In the genomic region with DNA sequence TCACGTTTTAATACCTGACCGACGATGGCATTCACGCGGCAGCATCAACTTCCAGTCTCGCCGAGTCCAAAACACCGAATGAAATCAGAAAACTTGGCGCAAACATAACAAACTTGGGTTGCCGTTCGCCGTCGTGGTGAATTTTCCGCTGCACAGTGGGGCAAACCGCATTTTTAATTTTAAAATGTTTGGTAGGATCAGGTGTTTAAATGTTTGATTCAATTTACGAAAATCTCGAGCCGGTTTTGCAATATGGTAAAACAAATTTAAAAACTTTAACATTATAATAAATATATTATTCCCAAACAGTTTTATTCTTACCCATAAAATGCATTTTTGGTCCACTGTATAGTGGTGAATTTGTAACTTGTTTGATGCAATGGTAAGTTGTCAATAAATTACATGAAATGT, we compare ENCODE assay signal across 1 fruit fly cellular context.
TF ChIP-seq lines count a peak whose summit lies in the region.

A gene (minus strand): TSS at position 82 of the 411 bp plus-strand sequence.

TF ChIP-seq in whole organism, embryonic, 481 proteins besides CTCF, POLR2A, EP300 and RAD21 (continued from another document):
- peak; percentile 99 for TF ChIP-seq bcd (GFP tag; optimal IDR thresholded peaks at IDR 0.05; lab: Kevin White, UChicago)
- TF ChIP-seq maf-S (GFP tag; optimal IDR thresholded peaks at IDR 0.05; lab: Kevin White, UChicago): peak; percentile 87
- TF ChIP-seq B-H1 (GFP tag; IDR thresholded peaks at IDR 0.05; lab: Robert Waterston, UW): peak; percentile 99
- peak; percentile 99 for TF ChIP-seq CG11456 (GFP tag; IDR thresholded peaks at IDR 0.05; lab: Robert Waterston, UW)
- peak; percentile 98 for TF ChIP-seq CG4404 (GFP tag; IDR thresholded peaks at IDR 0.05; lab: Robert Waterston, UW)
- TF ChIP-seq CG8089 (GFP tag; optimal IDR thresholded peaks at IDR 0.05; lab: Kevin White, UChicago): peak; percentile 92
- TF ChIP-seq H15 (GFP tag; IDR thresholded peaks at IDR 0.05; lab: Robert Waterston, UW): peak; percentile 99
- peak; percentile 89 for TF ChIP-seq pum (GFP tag; optimal IDR thresholded peaks at IDR 0.05; lab: Kevin White, UChicago)
